Fruit fly (Drosophila melanogaster): ENCODE data around the gene Cul2.

DNA sequence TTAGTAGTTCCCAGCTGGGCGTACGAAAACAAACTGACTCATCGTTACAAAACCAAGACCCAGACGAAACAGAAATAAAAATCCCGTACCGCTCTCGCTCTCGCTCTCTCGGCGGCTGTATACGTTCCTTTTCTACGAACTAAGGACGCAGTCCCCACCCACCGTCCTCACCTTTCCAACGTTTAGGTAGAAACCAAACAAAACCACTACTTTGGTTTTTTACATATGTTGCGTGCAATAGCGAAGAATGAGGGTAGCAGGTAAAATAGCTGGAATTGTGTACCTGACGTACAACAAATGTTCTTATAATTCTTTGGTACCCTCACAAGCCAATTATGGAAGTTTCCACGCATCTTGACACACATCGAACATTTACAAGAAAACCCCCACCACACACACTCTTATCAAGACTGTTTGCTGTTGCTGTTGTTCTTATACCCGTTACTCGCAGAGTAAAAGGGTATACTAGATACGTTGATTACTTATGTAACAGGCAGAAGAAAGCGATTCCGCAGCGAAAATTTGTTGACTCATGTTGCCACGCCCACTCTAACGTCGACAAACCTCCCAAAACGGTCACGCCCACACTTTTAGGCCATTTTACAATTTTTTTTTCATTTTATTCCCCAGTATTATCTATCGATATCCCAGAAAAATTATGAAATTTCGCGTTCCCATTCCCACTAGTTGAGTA is 39.6 kb upstream of the Cul2 start:
- TF ChIP-seq Myc (optimal IDR thresholded peaks at IDR 0.05): no peak
- no peak for TF ChIP-seq HLH106 (tag; optimal IDR thresholded peaks at IDR 0.05)
- TF ChIP-seq pan (optimal IDR thresholded peaks at IDR 0.05): no peak
- no peak for TF ChIP-seq GATAd (GFP tag; optimal IDR thresholded peaks at IDR 0.05)
- no peak for TF ChIP-seq jim (GFP tag; optimal IDR thresholded peaks at IDR 0.05)
- no peak for TF ChIP-seq tai (GFP tag; optimal IDR thresholded peaks at IDR 0.05)
- TF ChIP-seq psq (GFP tag; optimal IDR thresholded peaks at IDR 0.05): no peak
- no peak for TF ChIP-seq Rel (GFP tag; optimal IDR thresholded peaks at IDR 0.05)
- no peak for TF ChIP-seq Rel (tag; optimal IDR thresholded peaks at IDR 0.05)
- TF ChIP-seq N (GFP tag; optimal IDR thresholded peaks at IDR 0.05): no peak
- no peak for TF ChIP-seq ey (GFP tag; optimal IDR thresholded peaks at IDR 0.05)
- no peak for TF ChIP-seq dmrt93B (GFP tag; optimal IDR thresholded peaks at IDR 0.05)
